Fruit fly (Drosophila melanogaster) whole organism, embryonic: ENCODE results near the gene CtsF.

Experiments
- Awh ChIP-seq: fragments of 200-800 bp; sonication (Bioruptor generic); IDR thresholded peaks from 2 replicates; pipeline ENCODE4, ENCODE4 v1.3.6; 2022; ENCODE audit warnings: missing biosample characterization, missing genetic modification characterization
- CG10543 ChIP-seq: fragments of 200-800 bp; sonication (Bioruptor generic); optimal IDR thresholded peaks from 3 replicates; lab custom pipeline; 2017; ENCODE audit warnings: missing biosample characterization, mild to moderate bottlenecking, missing genetic modification characterization, moderate library complexity
- CG11398 ChIP-seq: fragments of 200-800 bp; sonication (Bioruptor generic); optimal IDR thresholded peaks from 2 replicates; lab custom pipeline; 2016; ENCODE audit warnings: missing biosample characterization, missing genetic modification characterization
- CG12659 ChIP-seq: fragments of 200-800 bp; sonication (Bioruptor generic); optimal IDR thresholded peaks from 3 replicates; lab custom pipeline; 2017; ENCODE audit warnings: mild to moderate bottlenecking, missing biosample characterization, missing genetic modification reagents, missing genetic modification characterization
- CG13123 ChIP-seq: fragments of 200-800 bp; sonication (Bioruptor generic); optimal IDR thresholded peaks from 2 replicates; lab custom pipeline; 2016; ENCODE audit warnings: missing biosample characterization, missing genetic modification characterization
- CG13894 ChIP-seq: fragments of 200-800 bp; sonication (Bioruptor generic); optimal IDR thresholded peaks from 3 replicates; lab custom pipeline; 2018; ENCODE audit warnings: missing biosample characterization, mild to moderate bottlenecking, missing genetic modification characterization, moderate library complexity
- CG14860 ChIP-seq: fragments of 200-800 bp; sonication (Bioruptor generic); IDR thresholded peaks from 3 replicates; pipeline ENCODE4 v1.3.6; 2022; ENCODE audit warnings: missing biosample characterization, missing genetic modification characterization; ENCODE audit not compliant: partially characterized antibody
- CG15479 ChIP-seq: fragments of 200-800 bp; sonication (Bioruptor generic); optimal IDR thresholded peaks from 3 replicates; lab custom pipeline; 2019; ENCODE audit warnings: missing biosample characterization, mild to moderate bottlenecking, missing genetic modification characterization, moderate library complexity
- CG17328 ChIP-seq: fragments of 200-800 bp; sonication (Bioruptor generic); IDR thresholded peaks from 2 replicates; pipeline ENCODE4 v1.3.6; 2022; ENCODE audit warnings: missing biosample characterization, missing genetic modification characterization
- CG18619 ChIP-seq: fragments of 200-800 bp; sonication (Bioruptor generic); optimal IDR thresholded peaks from 3 replicates; lab custom pipeline; 2017; ENCODE audit warnings: missing biosample characterization, mild to moderate bottlenecking, missing genetic modification characterization
- CG2116 ChIP-seq: fragments of 200-800 bp; sonication (Bioruptor generic); optimal IDR thresholded peaks from 3 replicates; lab custom pipeline; 2018; ENCODE audit warnings: missing biosample characterization, mild to moderate bottlenecking, missing genetic modification characterization
- CG2712 ChIP-seq: fragments of 200-800 bp; optimal IDR thresholded peaks from 3 replicates; lab custom pipeline; 2019; ENCODE audit warnings: missing biosample characterization, mild to moderate bottlenecking, missing genetic modification characterization, moderate library complexity
- CG33557 ChIP-seq: fragments of 200-800 bp; sonication (Bioruptor generic); optimal IDR thresholded peaks from 2 replicates; lab custom pipeline; 2019; ENCODE audit warnings: missing biosample characterization, mild to moderate bottlenecking, missing genetic modification characterization, moderate library complexity
- CG34422 ChIP-seq: fragments of 200-800 bp; sonication (Bioruptor generic); IDR thresholded peaks from 3 replicates; pipeline ENCODE4 v1.3.6; 2022; ENCODE audit warnings: missing biosample characterization, missing genetic modification characterization
- CG4282 ChIP-seq: fragments of 200-800 bp; sonication (Bioruptor generic); optimal IDR thresholded peaks from 2 replicates; lab custom pipeline; 2016; ENCODE audit warnings: missing biosample characterization, missing genetic modification characterization
- CG4360 ChIP-seq: fragments of 200-800 bp; sonication (Bioruptor generic); IDR thresholded peaks from 2 replicates; pipeline ENCODE4 v1.3.6; 2022; ENCODE audit warnings: missing biosample characterization, missing genetic modification characterization
- CG6791 ChIP-seq: fragments of 200-800 bp; sonication (Bioruptor generic); IDR thresholded peaks from 3 replicates; pipeline ENCODE4 v1.3.6; 2022; ENCODE audit warnings: missing biosample characterization, missing genetic modification characterization; ENCODE audit not compliant: partially characterized antibody
- CG7271 ChIP-seq: fragments of 200-800 bp; sonication (Bioruptor generic); optimal IDR thresholded peaks from 2 replicates; lab custom pipeline; 2018; ENCODE audit warnings: missing biosample characterization, mild to moderate bottlenecking, missing genetic modification characterization, moderate library complexity
- CG8924 ChIP-seq: fragments of 200-800 bp; optimal IDR thresholded peaks from 3 replicates; lab custom pipeline; 2019; ENCODE audit warnings: missing biosample characterization, mild to moderate bottlenecking, missing genetic modification characterization, moderate library complexity
- CG9932 ChIP-seq: fragments of 200-800 bp; sonication (Bioruptor generic); IDR thresholded peaks from 2 replicates; pipeline ENCODE4 v1.3.6; 2022; ENCODE audit warnings: missing biosample characterization, missing genetic modification characterization
- CTCF ChIP-seq: fragments of 200-800 bp; sonication (Bioruptor generic); optimal IDR thresholded peaks from 2 replicates; lab custom pipeline; 2017; ENCODE audit warnings: missing biosample characterization, mild to moderate bottlenecking, missing genetic modification characterization, moderate library complexity
- Camta ChIP-seq: fragments of 200-800 bp; sonication (Bioruptor generic); optimal IDR thresholded peaks from 2 replicates; lab custom pipeline; 2016; ENCODE audit warnings: missing biosample characterization, missing genetic modification characterization
- CrebB ChIP-seq: fragments of 200-800 bp; sonication (Bioruptor generic); optimal IDR thresholded peaks from 3 replicates; lab custom pipeline; 2018; ENCODE audit warnings: missing biosample characterization, mild to moderate bottlenecking, missing genetic modification characterization
- Dbx ChIP-seq: fragments of 200-800 bp; sonication (Bioruptor generic); IDR thresholded peaks from 3 replicates; pipeline ENCODE4 v1.3.6; 2022; ENCODE audit warnings: missing biosample characterization, missing genetic modification characterization
- E2f2 ChIP-seq: fragments of 200-800 bp; sonication (Bioruptor generic); IDR thresholded peaks from 2 replicates; pipeline ENCODE4 v1.3.6; 2022; ENCODE audit warnings: missing biosample characterization, missing genetic modification characterization
- ERR ChIP-seq: fragments of 200-800 bp; sonication (Bioruptor generic); optimal IDR thresholded peaks from 2 replicates; lab custom pipeline; 2016; ENCODE audit warnings: missing biosample characterization, missing genetic modification characterization
- Ets65A ChIP-seq: fragments of 200-800 bp; sonication (Bioruptor generic); peaks from one replicate; lab custom pipeline; 2016; ENCODE audit warnings: missing biosample characterization, missing genetic modification characterization
- Fer1 ChIP-seq: fragments of 200-800 bp; sonication (Bioruptor generic); optimal IDR thresholded peaks from 2 replicates; lab custom pipeline; 2017; ENCODE audit warnings: missing biosample characterization, mild to moderate bottlenecking, missing genetic modification characterization
- H15 ChIP-seq: fragments of 200-800 bp; sonication (Bioruptor generic); IDR thresholded peaks from 3 replicates; pipeline ENCODE4 v1.3.6; 2022; ENCODE audit warnings: missing biosample characterization, missing genetic modification characterization
- HLHmδ ChIP-seq: fragments of 200-800 bp; sonication (Bioruptor generic); optimal IDR thresholded peaks from 2 replicates; lab custom pipeline; 2018; ENCODE audit warnings: missing biosample characterization, mild to moderate bottlenecking, missing genetic modification characterization, moderate library complexity
- Hey ChIP-seq: fragments of 200-800 bp; sonication (Bioruptor generic); optimal IDR thresholded peaks from 3 replicates; lab custom pipeline; 2018; ENCODE audit warnings: missing biosample characterization, mild to moderate bottlenecking, missing genetic modification characterization
- Nf-YC ChIP-seq: fragments of 200-800 bp; optimal IDR thresholded peaks from 3 replicates; lab custom pipeline; 2019; ENCODE audit warnings: missing biosample characterization, mild to moderate bottlenecking, missing genetic modification characterization, moderate library complexity
- Rfx ChIP-seq: fragments of 200-800 bp; sonication (Bioruptor generic); IDR thresholded peaks from 2 replicates; pipeline ENCODE4 v1.3.6; 2022; ENCODE audit warnings: missing biosample characterization, missing genetic modification characterization
- Sin3A ChIP-seq: fragments of >200 bp; optimal IDR thresholded peaks from 2 replicates; lab custom pipeline; 2018
- bbx ChIP-seq: fragments of 200-800 bp; sonication (Bioruptor generic); IDR thresholded peaks from 2 replicates; pipeline ENCODE4 v1.3.6; 2022; ENCODE audit warnings: missing biosample characterization, missing genetic modification characterization; ENCODE audit not compliant: partially characterized antibody
- chm ChIP-seq: fragments of 200-800 bp; sonication (Bioruptor generic); IDR thresholded peaks from 2 replicates; pipeline ENCODE4 v1.3.6; 2022; ENCODE audit warnings: missing biosample characterization, missing genetic modification characterization
- dpn ChIP-seq, 2 experiments: fragments of 200-800 bp; sonication (Bioruptor generic); optimal IDR thresholded peaks; 3 replicates each; lab custom pipeline; 2016; ENCODE audit warnings: missing biosample characterization in 2 of 2, missing genetic modification characterization in 2 of 2
- fd64A ChIP-seq: fragments of 200-800 bp; sonication (Bioruptor generic); optimal IDR thresholded peaks from 3 replicates; lab custom pipeline; 2018; ENCODE audit warnings: missing biosample characterization, mild to moderate bottlenecking, missing genetic modification characterization
- gfzf ChIP-seq: fragments of 200-800 bp; sonication (Bioruptor generic); optimal IDR thresholded peaks from 2 replicates; lab custom pipeline; 2016; ENCODE audit warnings: missing biosample characterization, mild to moderate bottlenecking, missing genetic modification characterization, moderate library complexity
- lilli ChIP-seq: fragments of 200-800 bp; sonication (Bioruptor generic); optimal IDR thresholded peaks from 3 replicates; lab custom pipeline; 2016; ENCODE audit warnings: missing biosample characterization, missing genetic modification characterization
- lola ChIP-seq, 3 experiments: fragments of >200 bp in 2 of 3; fragments of 200-800 bp in 1 of 3; sonication (Bioruptor generic) in 1 of 3; optimal IDR thresholded peaks; 2 replicates each; lab custom pipeline; 2017 to 2019; ENCODE audit warnings: missing biosample characterization in 3 of 3, missing genetic modification characterization in 3 of 3, mild to moderate bottlenecking in 1 of 3, moderate library complexity in 1 of 3
- onecut ChIP-seq: fragments of 200-800 bp; sonication (Bioruptor generic); IDR thresholded peaks from 2 replicates; pipeline ENCODE4 v1.3.6; 2022; ENCODE audit warnings: missing biosample characterization, missing genetic modification characterization
- prd ChIP-seq, 3 experiments: fragments of >200 bp in 2 of 3; fragments of 200-800 bp in 1 of 3; sonication (Bioruptor generic) in 1 of 3; optimal IDR thresholded peaks in 2 of 3; IDR thresholded peaks in 1 of 3; 2 replicates in 2 of 3; 3 replicates in 1 of 3; pipeline versions ENCODE4 v1.3.6 to Lab custom; 2017 to 2022; ENCODE audit warnings: missing biosample characterization in 1 of 3, missing genetic modification characterization in 1 of 3
- pzg ChIP-seq: fragments of 200-800 bp; sonication (Bioruptor generic); optimal IDR thresholded peaks from 3 replicates; lab custom pipeline; 2018; ENCODE audit warnings: missing biosample characterization, mild to moderate bottlenecking, missing genetic modification characterization, moderate library complexity
- repo ChIP-seq: fragments of 200-800 bp; sonication (Bioruptor generic); optimal IDR thresholded peaks from 2 replicates; lab custom pipeline; 2016; ENCODE audit warnings: missing biosample characterization, missing genetic modification characterization
- sens ChIP-seq: fragments of 200-800 bp; sonication (Bioruptor generic); peaks from one replicate; lab custom pipeline; 2016; ENCODE audit warnings: missing biosample characterization, missing genetic modification characterization
- so ChIP-seq: fragments of 200-800 bp; sonication (Bioruptor generic); IDR thresholded peaks from 3 replicates; pipeline ENCODE4 v1.3.6; 2022; ENCODE audit warnings: missing biosample characterization, missing genetic modification characterization
- stc ChIP-seq: fragments of 200-800 bp; sonication (Bioruptor generic); IDR thresholded peaks from 2 replicates; pipeline ENCODE4 v1.3.6; 2022; ENCODE audit warnings: missing biosample characterization, missing genetic modification characterization
- stwl ChIP-seq: fragments of 200-800 bp; sonication (Bioruptor generic); optimal IDR thresholded peaks from 3 replicates; lab custom pipeline; 2018; ENCODE audit warnings: missing biosample characterization, mild to moderate bottlenecking, missing genetic modification characterization, moderate library complexity
- sug ChIP-seq: fragments of 200-800 bp; optimal IDR thresholded peaks from 2 replicates; lab custom pipeline; 2019; ENCODE audit warnings: missing biosample characterization, mild to moderate bottlenecking, missing genetic modification characterization, moderate library complexity

The CtsF gene

DNA sequence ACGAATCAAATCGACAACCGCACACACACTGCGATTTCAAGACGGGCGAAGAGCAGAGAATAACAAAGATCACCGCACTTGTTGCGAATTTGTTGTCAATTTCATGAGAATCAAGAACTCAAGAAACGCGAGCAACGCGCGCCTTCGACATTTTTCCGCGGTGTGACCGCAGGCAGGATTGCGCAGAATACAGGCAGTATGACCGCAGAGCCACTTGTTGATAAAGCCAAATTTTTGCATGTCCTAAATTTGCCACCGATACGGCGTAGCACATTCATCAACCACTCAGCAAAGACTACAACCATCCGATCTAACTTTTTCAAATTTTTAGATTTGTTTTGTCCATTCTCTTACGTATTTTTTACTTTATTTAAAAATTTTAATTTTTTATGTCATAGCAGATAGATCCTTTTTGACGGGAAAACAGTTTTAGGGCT lies 34.2 kb downstream of the CtsF start, which contains the start of gene cno (continued):
- TF ChIP-seq Camta (GFP tag; lab: Kevin White, UChicago) (no peak), CG4360 (peak; percentile 48; the same call in 1 of the 2 replicates), Awh (no peak), CTCF (peak; percentile 41), CG13123 (GFP tag; lab: Kevin White, UChicago) (no peak), Sin3A (lab: Kevin White, UChicago) (peak; percentile 15), sens (GFP tag; lab: Kevin White, UChicago) (peak; percentile 87), CG9932 (peak; percentile 32; the same call in 1 of the 2 replicates), CG15479 (GFP tag; lab: Kevin White, UChicago) (peak; percentile 79), ERR (GFP tag; lab: Kevin White, UChicago) (no peak), CG4282 (GFP tag; lab: Kevin White, UChicago) (no peak), E2f2 (GFP tag; lab: Robert Waterston, UW) (peak; percentile 85), dpn (GFP tag; optimal IDR thresholded peaks at IDR 0.05; lab: Kevin White, UChicago) (peak in 1 of 2 experiments; percentile 18), fd64A (peak; percentile 28), CG33557 (GFP tag; lab: Kevin White, UChicago) (peak; percentile 35), CG8924 (peak; percentile 66), so (GFP tag; lab: Robert Waterston, UW) (0 out of 3 replicates have a peak, but pooled peaks have one; percentile 27), pzg (peak; percentile 95), CG7271 (tag; lab: Kevin White, UChicago) (peak; percentile 55), CG34422 (GFP tag; lab: Robert Waterston, UW) (peak; percentile 50; the same call in 1 of the 3 replicates), H15 (GFP tag; lab: Robert Waterston, UW) (no peak), lilli (GFP tag; lab: Kevin White, UChicago) (peak; percentile 24), HLHmδ (GFP tag; lab: Kevin White, UChicago) (peak; percentile 87), Nf-YC (tag; lab: Kevin White, UChicago) (peak; percentile 24), CG14860 (GFP tag; lab: Robert Waterston, UW) (peak; percentile 21; the same call in 1 of the 3 replicates), CG2116 (GFP tag; lab: Kevin White, UChicago) (peak; percentile 47), stc (GFP tag; lab: Robert Waterston, UW) (peak; percentile 11; the same call in 1 of the 2 replicates), CG6791 (GFP tag; lab: Robert Waterston, UW) (0 out of 3 replicates have a peak, but pooled peaks have one; percentile 39), lola (GFP tag; optimal IDR thresholded peaks at IDR 0.05; lab: Kevin White, UChicago) (no peak), CG12659 (GFP tag; lab: Kevin White, UChicago) (peak; percentile 54), repo (GFP tag; lab: Kevin White, UChicago) (no peak), prd (optimal IDR thresholded peaks at IDR 0.05; lab: Kevin White, UChicago) (no peak), prd (GFP tag; IDR thresholded peaks at IDR 0.05; lab: Robert Waterston, UW) (0 out of 3 replicates have a peak, but pooled peaks have one; percentile 21), bbx (GFP tag; lab: Robert Waterston, UW) (peak; percentile 28; the same call in 1 of the 2 replicates), CG18619 (GFP tag; lab: Kevin White, UChicago) (peak; percentile 1), CG13894 (tag; lab: Kevin White, UChicago) (peak; percentile 42), CG10543 (GFP tag; lab: Kevin White, UChicago) (peak; percentile 33), CG17328 (GFP tag; lab: Robert Waterston, UW) (0 out of 2 replicates have a peak, but pooled peaks have one; percentile 26), Hey (no peak), Ets65A (peak; percentile 91), stwl (tag; lab: Kevin White, UChicago) (peak; percentile 42), Fer1 (GFP tag; lab: Kevin White, UChicago) (peak; percentile 31), gfzf (GFP tag; lab: Kevin White, UChicago) (peak; percentile 100), CG11398 (GFP tag; lab: Kevin White, UChicago) (peak; percentile 9), Dbx (GFP tag; lab: Robert Waterston, UW) (0 out of 3 replicates have a peak, but pooled peaks have one; percentile 37), CrebB (tag; lab: Kevin White, UChicago) (peak; percentile 20), sug (tag; lab: Kevin White, UChicago) (peak; percentile 10), chm (peak; percentile 83), Rfx (GFP tag; lab: Robert Waterston, UW) (peak; percentile 27; the same call in 1 of the 2 replicates), onecut (GFP tag; lab: Robert Waterston, UW) (peak; percentile 23; the same call in 1 of the 2 replicates), CG2712 (tag; lab: Kevin White, UChicago) (peak; percentile 43)
